Fruit fly (Drosophila melanogaster) Kc167 (cell line): ENCODE data around the gene CG42750.

Source experiments
- h ChIP-seq: fragments of >200 bp; optimal IDR thresholded peaks from 3 replicates; lab custom pipeline; 2018; ENCODE audit warnings: missing external identifiers
- insv ChIP-seq: fragments of >200 bp; optimal IDR thresholded peaks from 3 replicates; lab custom pipeline; 2018; ENCODE audit warnings: missing external identifiers

DNA sequence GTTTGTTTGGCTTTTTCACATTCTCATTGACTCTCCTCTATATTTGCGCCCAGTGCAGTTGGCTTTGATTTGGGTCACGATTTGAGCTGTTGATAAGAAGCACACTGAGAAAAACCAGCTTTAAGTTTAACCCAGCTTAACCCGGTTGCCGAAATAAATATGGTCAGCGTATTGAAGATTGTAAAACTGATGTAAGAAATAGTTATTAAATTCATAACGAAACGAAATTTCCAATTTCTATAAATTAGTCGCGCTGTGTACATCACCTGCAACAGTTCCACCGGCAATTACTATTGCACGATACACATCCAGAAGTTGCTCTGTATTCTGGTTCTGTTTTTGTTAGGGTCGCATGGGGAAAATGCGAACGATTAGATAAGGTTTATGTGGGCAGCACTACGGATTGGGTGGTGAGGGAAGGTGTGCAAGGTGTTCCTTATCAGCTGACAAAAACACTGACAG lies 49.6 kb upstream of the CG42750 start:
- no peak for TF ChIP-seq insv (lab: Kevin White, UChicago)
- no peak for TF ChIP-seq h (lab: Kevin White, UChicago)
